Fruit fly (Drosophila melanogaster) whole organism, embryonic: ENCODE results near the gene Phb1.

Experiments
- Atf3 ChIP-seq: fragments of 200-800 bp; sonication (Bioruptor generic); optimal IDR thresholded peaks from 3 replicates; lab custom pipeline; 2016; ENCODE audit warnings: missing biosample characterization, missing genetic modification characterization
- CG10209 ChIP-seq: fragments of 200-800 bp; sonication (Bioruptor generic); optimal IDR thresholded peaks from 3 replicates; lab custom pipeline; 2017; ENCODE audit warnings: missing biosample characterization, mild to moderate bottlenecking, missing genetic modification characterization, missing genetic modification reagents
- CG10274 ChIP-seq: fragments of 200-800 bp; sonication (Bioruptor generic); optimal IDR thresholded peaks from 3 replicates; lab custom pipeline; 2017; ENCODE audit warnings: missing biosample characterization, mild to moderate bottlenecking, missing genetic modification characterization
- CG10366 ChIP-seq: fragments of 200-800 bp; sonication (Bioruptor generic); IDR thresholded peaks from 2 replicates; pipeline ENCODE4 v1.3.6; 2022; ENCODE audit warnings: missing biosample characterization, missing genetic modification characterization
- CG11456 ChIP-seq: fragments of 200-800 bp; sonication (Bioruptor generic); IDR thresholded peaks from 3 replicates; pipeline ENCODE4 v1.3.6; 2022; ENCODE audit warnings: missing biosample characterization, missing genetic modification characterization
- CG12744 ChIP-seq: fragments of 200-800 bp; sonication (Bioruptor generic); optimal IDR thresholded peaks from 2 replicates; lab custom pipeline; 2016; ENCODE audit warnings: missing biosample characterization, missing genetic modification characterization
- CG14050 ChIP-seq: fragments of 200-800 bp; sonication (Bioruptor generic); IDR thresholded peaks from 3 replicates; pipeline ENCODE4 v1.3.6; 2022; ENCODE audit warnings: missing biosample characterization, missing genetic modification characterization
- CG14667 ChIP-seq: fragments of 200-800 bp; sonication (Bioruptor generic); IDR thresholded peaks from 2 replicates; pipeline ENCODE4 v1.3.6; 2022; ENCODE audit warnings: missing biosample characterization, missing genetic modification characterization
- CG14710 ChIP-seq: fragments of 200-800 bp; sonication (Bioruptor generic); optimal IDR thresholded peaks from 3 replicates; lab custom pipeline; 2019; ENCODE audit warnings: missing biosample characterization, mild to moderate bottlenecking, missing genetic modification characterization, moderate library complexity
- CG1529 ChIP-seq: fragments of 200-800 bp; sonication (Bioruptor generic); optimal IDR thresholded peaks from 3 replicates; lab custom pipeline; 2018; ENCODE audit warnings: missing biosample characterization, missing genetic modification characterization
- CG15601 ChIP-seq: fragments of 200-800 bp; sonication (Bioruptor generic); optimal IDR thresholded peaks from 3 replicates; lab custom pipeline; 2019; ENCODE audit warnings: missing biosample characterization, mild to moderate bottlenecking, missing genetic modification characterization, moderate library complexity
- CG1602 ChIP-seq: fragments of 200-800 bp; sonication (Bioruptor generic); optimal IDR thresholded peaks from 3 replicates; lab custom pipeline; 2016; ENCODE audit warnings: missing biosample characterization, missing genetic modification characterization
- CG17802 ChIP-seq: fragments of 200-800 bp; sonication (Bioruptor generic); optimal IDR thresholded peaks from 2 replicates; lab custom pipeline; 2018; ENCODE audit warnings: missing biosample characterization, mild to moderate bottlenecking, missing genetic modification characterization, moderate library complexity
- CG18262 ChIP-seq: fragments of 200-800 bp; optimal IDR thresholded peaks from 3 replicates; lab custom pipeline; 2019; ENCODE audit warnings: missing biosample characterization, mild to moderate bottlenecking, missing genetic modification characterization, moderate library complexity
- CG2202 ChIP-seq: fragments of 200-800 bp; sonication (Bioruptor generic); optimal IDR thresholded peaks from 2 replicates; lab custom pipeline; 2018; ENCODE audit warnings: missing biosample characterization, mild to moderate bottlenecking, missing genetic modification characterization
- CG2875 ChIP-seq: fragments of 200-800 bp; sonication (Bioruptor generic); optimal IDR thresholded peaks from 2 replicates; lab custom pipeline; 2017; ENCODE audit warnings: missing biosample characterization, mild to moderate bottlenecking, missing genetic modification characterization, missing genetic modification reagents
- CG33213 ChIP-seq: fragments of 200-800 bp; sonication (Bioruptor generic); optimal IDR thresholded peaks from 3 replicates; lab custom pipeline; 2016; ENCODE audit warnings: missing biosample characterization, missing genetic modification characterization
- CG34376 ChIP-seq: fragments of 200-800 bp; sonication (Bioruptor generic); optimal IDR thresholded peaks from 2 replicates; lab custom pipeline; 2018; ENCODE audit warnings: missing biosample characterization, mild to moderate bottlenecking, missing genetic modification characterization
- CG3847 ChIP-seq: fragments of 200-800 bp; sonication (Bioruptor generic); IDR thresholded peaks from 2 replicates; pipeline ENCODE4 v1.3.6; 2022; ENCODE audit warnings: missing biosample characterization, missing genetic modification characterization
- CG4282 ChIP-seq: fragments of 200-800 bp; sonication (Bioruptor generic); optimal IDR thresholded peaks from 2 replicates; lab custom pipeline; 2016; ENCODE audit warnings: missing biosample characterization, missing genetic modification characterization
- CG4617 ChIP-seq: fragments of 200-800 bp; sonication (Bioruptor generic); optimal IDR thresholded peaks from 3 replicates; lab custom pipeline; 2016; ENCODE audit warnings: missing biosample characterization, missing genetic modification characterization, borderline replicate concordance
- CG8281 ChIP-seq: fragments of 200-800 bp; sonication (Bioruptor generic); optimal IDR thresholded peaks from 2 replicates; lab custom pipeline; 2018; ENCODE audit warnings: missing biosample characterization, mild to moderate bottlenecking, missing genetic modification characterization, moderate library complexity
- CG8944 ChIP-seq: fragments of 200-800 bp; sonication (Bioruptor generic); optimal IDR thresholded peaks from 3 replicates; lab custom pipeline; 2016; ENCODE audit warnings: missing biosample characterization, missing genetic modification characterization
- CG9609 ChIP-seq: fragments of 200-800 bp; sonication (Bioruptor generic); optimal IDR thresholded peaks from 3 replicates; lab custom pipeline; 2016; ENCODE audit warnings: missing biosample characterization, missing genetic modification characterization
- CHES-1-like ChIP-seq: fragments of 200-800 bp; sonication (Bioruptor generic); optimal IDR thresholded peaks from 2 replicates; lab custom pipeline; 2016; ENCODE audit warnings: missing biosample characterization, missing genetic modification characterization
- Ets65A ChIP-seq: fragments of 200-800 bp; sonication (Bioruptor generic); peaks from one replicate; lab custom pipeline; 2016; ENCODE audit warnings: missing biosample characterization, missing genetic modification characterization
- Fer1 ChIP-seq: fragments of 200-800 bp; sonication (Bioruptor generic); optimal IDR thresholded peaks from 2 replicates; lab custom pipeline; 2017; ENCODE audit warnings: missing biosample characterization, mild to moderate bottlenecking, missing genetic modification characterization
- Fer3 ChIP-seq: fragments of 200-800 bp; sonication (Bioruptor generic); optimal IDR thresholded peaks from 2 replicates; lab custom pipeline; 2018; ENCODE audit warnings: missing biosample characterization, mild to moderate bottlenecking, missing genetic modification characterization, moderate library complexity
- HLH4C ChIP-seq: fragments of 200-800 bp; sonication (Bioruptor generic); IDR thresholded peaks from 3 replicates; pipeline ENCODE4 v1.3.6; 2022; ENCODE audit warnings: missing biosample characterization, missing genetic modification characterization; ENCODE audit not compliant: partially characterized antibody
- HmgD ChIP-seq: fragments of 200-800 bp; sonication (Bioruptor generic); optimal IDR thresholded peaks from 3 replicates; lab custom pipeline; 2016; ENCODE audit warnings: missing biosample characterization, missing genetic modification characterization
- Hr51 ChIP-seq, 2 experiments: fragments of 200-800 bp; sonication (Bioruptor generic); optimal IDR thresholded peaks; 2 replicates in 1 of 2; 3 replicates in 1 of 2; lab custom pipeline; 2016 to 2018; ENCODE audit warnings: missing biosample characterization in 2 of 2, missing genetic modification characterization in 2 of 2, mild to moderate bottlenecking in 1 of 2, moderate library complexity in 1 of 2
- Lpt ChIP-seq: fragments of >200 bp; optimal IDR thresholded peaks from 2 replicates; lab custom pipeline; 2018; ENCODE audit warnings: missing biosample characterization, missing genetic modification characterization
- NFAT ChIP-seq: fragments of 200-800 bp; sonication (Bioruptor generic); IDR thresholded peaks from 2 replicates; pipeline ENCODE4 v1.3.6; 2022; ENCODE audit warnings: missing biosample characterization, missing genetic modification characterization
- Nf-YC ChIP-seq: fragments of 200-800 bp; optimal IDR thresholded peaks from 3 replicates; lab custom pipeline; 2019; ENCODE audit warnings: missing biosample characterization, mild to moderate bottlenecking, missing genetic modification characterization, moderate library complexity
- bab2 ChIP-seq: fragments of 200-800 bp; sonication (Bioruptor generic); optimal IDR thresholded peaks from 2 replicates; lab custom pipeline; 2016; ENCODE audit warnings: missing biosample characterization, missing genetic modification characterization
- btn ChIP-seq: fragments of 200-800 bp; sonication (Bioruptor generic); optimal IDR thresholded peaks from 2 replicates; lab custom pipeline; 2016; ENCODE audit warnings: missing biosample characterization, missing genetic modification characterization
- chm ChIP-seq: fragments of 200-800 bp; sonication (Bioruptor generic); IDR thresholded peaks from 2 replicates; pipeline ENCODE4 v1.3.6; 2022; ENCODE audit warnings: missing biosample characterization, missing genetic modification characterization
- corto ChIP-seq: fragments of 200-800 bp; sonication (Bioruptor generic); optimal IDR thresholded peaks from 2 replicates; lab custom pipeline; 2016; ENCODE audit warnings: missing biosample characterization, mild to moderate bottlenecking, missing genetic modification characterization, moderate library complexity
- da ChIP-seq: fragments of 200-800 bp; sonication (Bioruptor generic); optimal IDR thresholded peaks from 2 replicates; lab custom pipeline; 2016; ENCODE audit warnings: missing biosample characterization, missing genetic modification characterization
- gem ChIP-seq: fragments of 200-800 bp; sonication (Bioruptor generic); optimal IDR thresholded peaks from 2 replicates; lab custom pipeline; 2019; ENCODE audit warnings: missing biosample characterization, mild to moderate bottlenecking, missing genetic modification characterization, moderate library complexity
- gsb ChIP-seq: fragments of 200-800 bp; sonication (Bioruptor generic); IDR thresholded peaks from 2 replicates; pipeline ENCODE4 v1.3.6; 2022; ENCODE audit warnings: missing biosample characterization, missing genetic modification characterization
- insv ChIP-seq, 2 experiments: fragments of 200-800 bp; sonication (Bioruptor generic); optimal IDR thresholded peaks; 3 replicates each; lab custom pipeline; 2016 to 2018; ENCODE audit warnings: missing biosample characterization in 2 of 2, missing genetic modification characterization in 2 of 2
- org-1 ChIP-seq: fragments of 200-800 bp; sonication (Bioruptor generic); optimal IDR thresholded peaks from 2 replicates; lab custom pipeline; 2017; ENCODE audit warnings: missing biosample characterization, missing genetic modification characterization
- ranshi ChIP-seq: fragments of 200-800 bp; sonication (Bioruptor generic); IDR thresholded peaks from 2 replicates; pipeline ENCODE4 v1.3.6; 2022; ENCODE audit warnings: missing biosample characterization, missing genetic modification characterization
- repo ChIP-seq: fragments of 200-800 bp; sonication (Bioruptor generic); optimal IDR thresholded peaks from 2 replicates; lab custom pipeline; 2016; ENCODE audit warnings: missing biosample characterization, missing genetic modification characterization
- shn ChIP-seq: fragments of 200-800 bp; sonication (Bioruptor generic); optimal IDR thresholded peaks from 3 replicates; lab custom pipeline; 2016; ENCODE audit warnings: missing biosample characterization, missing genetic modification characterization
- sima ChIP-seq: fragments of 200-800 bp; sonication (Bioruptor generic); optimal IDR thresholded peaks from 2 replicates; lab custom pipeline; 2016; ENCODE audit warnings: missing biosample characterization, missing genetic modification characterization
- toy ChIP-seq: fragments of 200-800 bp; sonication (Bioruptor generic); IDR thresholded peaks from 2 replicates; pipeline ENCODE4 v1.3.6; 2022; ENCODE audit warnings: missing biosample characterization, missing genetic modification characterization
- trem ChIP-seq: fragments of 200-800 bp; optimal IDR thresholded peaks from 3 replicates; lab custom pipeline; 2019; ENCODE audit warnings: missing biosample characterization, mild to moderate bottlenecking, missing genetic modification characterization, moderate library complexity
- unpg ChIP-seq: fragments of 200-800 bp; sonication (Bioruptor generic); optimal IDR thresholded peaks from 3 replicates; lab custom pipeline; 2018; ENCODE audit warnings: missing biosample characterization, mild to moderate bottlenecking, missing genetic modification characterization, moderate library complexity
- zfh2 ChIP-seq: fragments of 200-800 bp; sonication (Bioruptor generic); optimal IDR thresholded peaks from 2 replicates; lab custom pipeline; 2016; ENCODE audit warnings: missing biosample characterization, missing genetic modification characterization

The Phb1 gene

DNA sequence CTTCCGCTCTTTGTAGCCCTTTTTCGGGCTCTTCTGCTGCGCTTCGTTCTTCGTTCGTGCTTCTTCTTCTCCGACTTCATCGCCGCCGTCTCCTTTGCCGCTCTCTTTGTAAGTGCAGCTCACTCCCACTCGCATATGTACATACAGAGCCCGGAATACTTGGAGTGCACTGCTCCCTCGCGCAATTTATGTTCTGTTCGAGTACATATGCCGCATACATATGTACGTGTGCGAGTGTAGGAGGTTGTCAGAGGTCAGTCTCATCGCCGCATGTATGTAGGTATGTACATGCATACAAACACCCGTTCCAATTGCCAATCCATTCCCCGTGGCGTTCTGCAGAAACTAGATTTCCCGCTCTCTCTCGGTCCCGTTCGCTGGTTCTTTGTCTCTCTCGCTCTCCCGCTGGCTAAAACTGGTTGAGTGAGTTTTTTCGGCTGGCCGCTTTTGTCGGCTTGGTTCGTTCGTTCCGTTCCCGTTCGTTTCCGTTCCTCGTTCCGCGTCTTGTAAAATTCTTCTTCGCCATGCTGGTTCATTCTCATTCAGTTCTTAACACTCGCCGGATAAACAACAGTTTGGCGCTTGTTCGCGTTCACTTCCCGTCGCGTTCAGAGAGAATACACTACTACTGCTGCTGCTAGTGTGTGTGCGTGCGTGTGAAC, 34.5 kb upstream of the Phb1 start (continued):
- TF ChIP-seq CG33213 (GFP tag; lab: Kevin White, UChicago) (peak; percentile 40), CG14050 (no peak), CHES-1-like (no peak), CG9609 (GFP tag; lab: Kevin White, UChicago) (no peak), bab2 (GFP tag; lab: Kevin White, UChicago) (no peak), CG34376 (GFP tag; lab: Kevin White, UChicago) (peak; percentile 85), gsb (GFP tag; lab: Robert Waterston, UW) (no peak), unpg (GFP tag; lab: Kevin White, UChicago) (peak; percentile 38), CG2875 (no peak), Hr51 (GFP tag; optimal IDR thresholded peaks at IDR 0.05; lab: Kevin White, UChicago) (no peak), CG15601 (peak; percentile 5), chm (GFP tag; lab: Robert Waterston, UW) (peak; percentile 77), CG3847 (GFP tag; lab: Robert Waterston, UW) (no peak), CG14667 (no peak), CG10274 (no peak), insv (GFP tag; optimal IDR thresholded peaks at IDR 0.05; lab: Kevin White, UChicago) (peak in 1 of 2 experiments; percentile 64), Lpt (no peak), HmgD (GFP tag; lab: Kevin White, UChicago) (no peak), CG1529 (no peak), repo (GFP tag; lab: Kevin White, UChicago) (no peak), trem (tag; lab: Kevin White, UChicago) (peak; percentile 21), ranshi (GFP tag; lab: Robert Waterston, UW) (no peak; the same call in 1 of the 2 replicates), CG8944 (no peak), da (GFP tag; lab: Kevin White, UChicago) (no peak), org-1 (GFP tag; lab: Kevin White, UChicago) (no peak), CG12744 (no peak), Ets65A (GFP tag; lab: Kevin White, UChicago) (no peak), CG2202 (tag; lab: Kevin White, UChicago) (peak; percentile 8), zfh2 (GFP tag; lab: Kevin White, UChicago) (no peak), Nf-YC (tag; lab: Kevin White, UChicago) (peak; percentile 47), Atf3 (no peak), toy (GFP tag; lab: Robert Waterston, UW) (no peak), NFAT (GFP tag; lab: Robert Waterston, UW) (peak; percentile 20; the same call in 1 of the 2 replicates), CG10366 (GFP tag; lab: Robert Waterston, UW) (no peak), CG4617 (GFP tag; lab: Kevin White, UChicago) (no peak), HLH4C (GFP tag; lab: Robert Waterston, UW) (0 out of 3 replicates have a peak, but pooled peaks have one; percentile 16), shn (GFP tag; lab: Kevin White, UChicago) (no peak), CG17802 (peak; percentile 3), btn (GFP tag; lab: Kevin White, UChicago) (no peak), sima (no peak), Fer3 (tag; lab: Kevin White, UChicago) (peak; percentile 23), CG10209 (no peak), CG1602 (GFP tag; lab: Kevin White, UChicago) (no peak), CG18262 (tag; lab: Kevin White, UChicago) (peak; percentile 6), CG14710 (tag; lab: Kevin White, UChicago) (no peak), CG8281 (no peak), gem (tag; lab: Kevin White, UChicago) (peak; percentile 37), CG11456 (GFP tag; lab: Robert Waterston, UW) (peak; percentile 28; the same call in 1 of the 3 replicates), corto (GFP tag; lab: Kevin White, UChicago) (peak; percentile 40), CG4282 (GFP tag; lab: Kevin White, UChicago) (no peak), Fer1 (GFP tag; lab: Kevin White, UChicago) (peak; percentile 75)
